Worm (Caenorhabditis elegans) whole organism, young adult: ENCODE measurements around the gene srx-85.

Experiments used
- B0019.2 ChIP-seq: fragments of 200-800 bp; sonication (Bioruptor generic); conservative IDR thresholded peaks from 2 replicates; pipeline ENCODE4 v1.3.6; 2022; ENCODE audit warnings: missing genetic modification reagents, missing genetic modification characterization, missing compliant biosample characterization
- B0035.1 ChIP-seq: sonication (generic microtip); optimal IDR thresholded peaks from 2 replicates; lab custom pipeline; 2016; ENCODE audit warnings: missing genetic modification characterization, mild to moderate bottlenecking, missing compliant biosample characterization, missing genotype, missing genetic modification reagents
- B0261.1 ChIP-seq: sonication (generic microtip); optimal IDR thresholded peaks from 2 replicates; lab custom pipeline; 2016; ENCODE audit warnings: mild to moderate bottlenecking, missing genetic modification characterization, moderate library complexity, missing compliant biosample characterization
- B0336.3 ChIP-seq: fragments of 200-800 bp; sonication (Bioruptor generic); IDR thresholded peaks from 2 replicates; pipeline ENCODE4 v1.3.6; 2022; ENCODE audit warnings: missing genetic modification characterization, missing compliant biosample characterization
- C06A6.2 ChIP-seq: fragments of 200-800 bp; sonication (Bioruptor generic); conservative IDR thresholded peaks from 2 replicates; pipeline ENCODE4 v1.3.6; 2022; ENCODE audit warnings: missing genetic modification characterization, missing compliant biosample characterization
- F22D6.2 ChIP-seq: sonication (generic microtip); optimal IDR thresholded peaks from 2 replicates; lab custom pipeline; 2016; ENCODE audit warnings: mild to moderate bottlenecking, missing genetic modification characterization, missing compliant biosample characterization
- F49E8.2 ChIP-seq: sonication (generic microtip); optimal IDR thresholded peaks from 3 replicates; lab custom pipeline; 2017; ENCODE audit warnings: missing genetic modification characterization, mild to moderate bottlenecking, missing compliant biosample characterization, antibody characterized with exemption, moderate library complexity; ENCODE audit not compliant: insufficient read depth
- Y53G8AR.9 ChIP-seq: fragments of 200-800 bp; sonication (Bioruptor generic); conservative IDR thresholded peaks from 2 replicates; pipeline ENCODE4 v1.3.6; 2022; ENCODE audit warnings: missing genetic modification reagents, missing genetic modification characterization, missing compliant biosample characterization
- Y56A3A.18 ChIP-seq: fragments of 200-800 bp; sonication (Bioruptor generic); IDR thresholded peaks from 2 replicates; pipeline ENCODE4 v1.3.6; 2022; ENCODE audit warnings: missing genetic modification reagents, missing genetic modification characterization, missing compliant biosample characterization
- Y67H2A.10 ChIP-seq: fragments of 200-800 bp; sonication (Bioruptor generic); conservative IDR thresholded peaks from 2 replicates; pipeline ENCODE4 v1.3.6; 2022; ENCODE audit warnings: missing genetic modification reagents, missing genetic modification characterization, missing compliant biosample characterization
- Y79H2A.3 ChIP-seq: fragments of 200-800 bp; sonication (Bioruptor generic); conservative IDR thresholded peaks from 2 replicates; pipeline ENCODE4 v1.3.6; 2022; ENCODE audit warnings: missing genetic modification reagents, missing genetic modification characterization, missing compliant biosample characterization
- Y95B8A.8 ChIP-seq: fragments of 200-800 bp; sonication (Bioruptor generic); IDR thresholded peaks from 2 replicates; pipeline ENCODE4 v1.3.6; 2022; ENCODE audit warnings: missing genetic modification reagents, missing genetic modification characterization, missing compliant biosample characterization
- athp-1 ChIP-seq: sonication (generic microtip); optimal IDR thresholded peaks from 2 replicates; lab custom pipeline; 2017; ENCODE audit warnings: mild to moderate bottlenecking, missing genetic modification characterization, missing compliant biosample characterization
- bed-2 ChIP-seq: fragments of 200-800 bp; sonication (Bioruptor generic); IDR thresholded peaks from 2 replicates; pipeline ENCODE4 v1.3.6; 2022; ENCODE audit warnings: missing genetic modification reagents, missing genetic modification characterization, missing compliant biosample characterization
- cebp-1 ChIP-seq, 2 experiments: fragments of 200-800 bp in 1 of 2; sonication (Bioruptor generic) in 1 of 2; sonication (generic microtip) in 1 of 2; IDR thresholded peaks in 1 of 2; optimal IDR thresholded peaks in 1 of 2; 2 replicates each; pipeline versions ENCODE4 v1.3.6 to Lab custom; 2017 to 2022; ENCODE audit warnings: missing compliant biosample characterization in 2 of 2, missing genetic modification characterization in 2 of 2, mild to moderate bottlenecking in 1 of 2, missing genetic modification reagents in 1 of 2, moderate library complexity in 1 of 2
- die-1 ChIP-seq: sonication (generic microtip); optimal IDR thresholded peaks from 2 replicates; lab custom pipeline; 2016; ENCODE audit warnings: missing genotype, mild to moderate bottlenecking, missing genetic modification characterization, missing compliant biosample characterization
- dox-1 ChIP-seq: fragments of 200-800 bp; sonication (Bioruptor generic); IDR thresholded peaks from 2 replicates; pipeline ENCODE4 v1.3.6; 2022; ENCODE audit warnings: missing genetic modification reagents, missing genetic modification characterization, missing compliant biosample characterization
- dpl-1 ChIP-seq: fragments of 150-350 bp; optimal IDR thresholded peaks from 2 replicates; lab custom pipeline; 2014; ENCODE audit warnings: missing biosample characterization, missing genetic modification reagents, missing genetic modification characterization
- lin-26 ChIP-seq: fragments of 200-800 bp; sonication (Bioruptor generic); IDR thresholded peaks from 2 replicates; pipeline ENCODE4 v1.3.6; 2022; ENCODE audit warnings: missing genetic modification reagents, missing genetic modification characterization, missing compliant biosample characterization
- lin-35 ChIP-seq, 3 experiments: fragments of 150-350 bp in 2 of 3; sonication (generic microtip) in 1 of 3; optimal IDR thresholded peaks; 2 replicates each; lab custom pipeline; 2014 to 2018; ENCODE audit warnings: missing biosample characterization in 3 of 3, missing genetic modification characterization in 3 of 3, missing genetic modification reagents in 3 of 3
- lin-40 ChIP-seq: sonication (generic microtip); optimal IDR thresholded peaks from 2 replicates; lab custom pipeline; 2016; ENCODE audit warnings: missing genetic modification characterization, mild to moderate bottlenecking, missing compliant biosample characterization, missing genotype, missing genetic modification reagents
- lin-54 ChIP-seq: fragments of 200-800 bp; sonication (Bioruptor generic); optimal IDR thresholded peaks from 2 replicates; lab custom pipeline; 2018; ENCODE audit warnings: mild to moderate bottlenecking, missing genetic modification characterization, missing compliant biosample characterization
- lsl-1 ChIP-seq: fragments of 200-800 bp; sonication (Bioruptor generic); optimal IDR thresholded peaks from 2 replicates; lab custom pipeline; 2018; ENCODE audit warnings: mild to moderate bottlenecking, missing genetic modification characterization, moderate library complexity, missing compliant biosample characterization
- mcd-1 ChIP-seq: fragments of 200-800 bp; sonication (Bioruptor generic); IDR thresholded peaks from 2 replicates; pipeline ENCODE4 v1.3.6; 2022; ENCODE audit warnings: missing genetic modification reagents, missing genetic modification characterization, missing compliant biosample characterization
- nfya-2 ChIP-seq: fragments of 200-800 bp; sonication (Bioruptor generic); IDR thresholded peaks from 2 replicates; pipeline ENCODE4 v1.3.6; 2022; ENCODE audit warnings: missing genetic modification reagents, missing genetic modification characterization, missing compliant biosample characterization
- nfyb-1 ChIP-seq: fragments of 200-800 bp; sonication (Bioruptor generic); IDR thresholded peaks from 2 replicates; pipeline ENCODE4 v1.3.6; 2022; ENCODE audit warnings: missing genetic modification reagents, missing genetic modification characterization, missing compliant biosample characterization
- nhr-80 ChIP-seq: sonication (generic microtip); optimal IDR thresholded peaks from 2 replicates; lab custom pipeline; 2016; ENCODE audit warnings: missing genetic modification characterization, missing compliant biosample characterization
- pbrm-1 ChIP-seq: fragments of 200-800 bp; sonication (Bioruptor generic); IDR thresholded peaks from 2 replicates; pipeline ENCODE4 v1.3.6; 2022; ENCODE audit warnings: missing genetic modification reagents, missing genetic modification characterization, missing compliant biosample characterization
- rcor-1 ChIP-seq: fragments of 200-800 bp; sonication (Bioruptor generic); IDR thresholded peaks from 2 replicates; pipeline ENCODE4 v1.3.6; 2022; ENCODE audit warnings: missing genetic modification reagents, missing genetic modification characterization, missing compliant biosample characterization
- sea-2 ChIP-seq: fragments of 200-800 bp; sonication (Bioruptor generic); IDR thresholded peaks from 2 replicates; pipeline ENCODE4 v1.3.6; 2022; ENCODE audit warnings: missing genetic modification characterization, missing compliant biosample characterization
- snpc-1.1 ChIP-seq: sonication (generic microtip); optimal IDR thresholded peaks from 2 replicates; lab custom pipeline; 2017; ENCODE audit warnings: missing genetic modification characterization, mild to moderate bottlenecking, missing compliant biosample characterization, antibody characterized with exemption, moderate library complexity, missing genotype, missing genetic modification reagents; ENCODE audit not compliant: insufficient read depth
- snpc-3.4 ChIP-seq: sonication (generic microtip); optimal IDR thresholded peaks from 2 replicates; lab custom pipeline; 2017; ENCODE audit warnings: missing genetic modification characterization, mild to moderate bottlenecking, missing compliant biosample characterization, antibody characterized with exemption, moderate library complexity, missing genotype, missing genetic modification reagents
- snpc-4 ChIP-seq, 5 experiments: fragments of 150-350 bp in 1 of 5; sonication (generic microtip) in 4 of 5; optimal IDR thresholded peaks; 2 replicates each; lab custom pipeline; 2014 to 2018; ENCODE audit warnings: missing genetic modification characterization in 5 of 5, missing biosample characterization in 3 of 5, antibody characterized with exemption in 2 of 5, mild to moderate bottlenecking in 2 of 5, missing compliant biosample characterization in 2 of 5, missing genotype in 2 of 5, moderate library complexity in 2 of 5, missing genetic modification reagents in 1 of 5
- tbp1 ChIP-seq: fragments of 200-800 bp; sonication (Bioruptor generic); optimal IDR thresholded peaks from 2 replicates; lab custom pipeline; 2018; ENCODE audit warnings: mild to moderate bottlenecking, missing genetic modification characterization, missing compliant biosample characterization
- tlf-1 ChIP-seq: fragments of 200-800 bp; sonication (Bioruptor generic); optimal IDR thresholded peaks from 2 replicates; lab custom pipeline; 2018; ENCODE audit warnings: mild to moderate bottlenecking, missing genetic modification characterization, missing compliant biosample characterization
- xnd-1 ChIP-seq: sonication (generic microtip); optimal IDR thresholded peaks from 2 replicates; lab custom pipeline; 2016; ENCODE audit warnings: missing genotype, missing genetic modification reagents, missing genetic modification characterization, missing compliant biosample characterization
- ztf-26 ChIP-seq: sonication (generic microtip); optimal IDR thresholded peaks from 2 replicates; lab custom pipeline; 2017; ENCODE audit warnings: missing genetic modification characterization, missing compliant biosample characterization
- ztf-28 ChIP-seq: fragments of 200-800 bp; sonication (Bioruptor generic); IDR thresholded peaks from 2 replicates; pipeline ENCODE4 v1.3.6; 2022; ENCODE audit warnings: missing genetic modification reagents, missing genetic modification characterization, missing compliant biosample characterization
- ztf-6 ChIP-seq: fragments of 200-800 bp; sonication (Bioruptor generic); IDR thresholded peaks from 2 replicates; pipeline ENCODE4 v1.3.6; 2022; ENCODE audit warnings: missing genetic modification reagents, missing genetic modification characterization, missing compliant biosample characterization

The srx-85 gene

DNA sequence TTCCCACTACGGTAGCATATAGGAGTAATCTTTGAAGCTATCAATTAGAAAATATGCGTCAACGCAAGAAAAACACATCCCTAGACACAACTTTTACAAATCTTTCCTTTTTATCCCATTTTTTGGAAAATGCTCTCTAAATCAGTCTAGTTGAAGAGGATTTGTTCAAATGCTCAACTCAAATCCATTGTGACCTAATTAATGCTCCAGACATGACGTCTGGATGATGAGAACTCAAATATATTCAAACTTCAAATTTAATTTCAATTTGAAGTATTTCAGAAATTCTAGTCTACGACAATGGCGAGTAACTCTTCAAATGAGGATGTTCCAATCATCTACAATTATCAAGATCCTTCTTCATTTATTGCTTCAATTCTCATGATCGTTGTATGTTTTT is at the start of gene srx-85:
Gene srx-85, plus strand, starts transcription at position 301 of the 400 bp plus-strand sequence.
- TF ChIP-seq cebp-1 (GFP tag; IDR thresholded peaks at IDR 0.05; lab: Robert Waterston, UW) (no peak), cebp-1 (tag; optimal IDR thresholded peaks at IDR 0.05; lab: Kevin White, UChicago) (no peak), F22D6.2 (tag; lab: Kevin White, UChicago) (no peak), B0035.1 (no peak), B0261.1 (no peak), xnd-1 (tag; lab: Kevin White, UChicago) (no peak)
- TF ChIP-seq, all 124 proteins: peak for 0

DNA sequence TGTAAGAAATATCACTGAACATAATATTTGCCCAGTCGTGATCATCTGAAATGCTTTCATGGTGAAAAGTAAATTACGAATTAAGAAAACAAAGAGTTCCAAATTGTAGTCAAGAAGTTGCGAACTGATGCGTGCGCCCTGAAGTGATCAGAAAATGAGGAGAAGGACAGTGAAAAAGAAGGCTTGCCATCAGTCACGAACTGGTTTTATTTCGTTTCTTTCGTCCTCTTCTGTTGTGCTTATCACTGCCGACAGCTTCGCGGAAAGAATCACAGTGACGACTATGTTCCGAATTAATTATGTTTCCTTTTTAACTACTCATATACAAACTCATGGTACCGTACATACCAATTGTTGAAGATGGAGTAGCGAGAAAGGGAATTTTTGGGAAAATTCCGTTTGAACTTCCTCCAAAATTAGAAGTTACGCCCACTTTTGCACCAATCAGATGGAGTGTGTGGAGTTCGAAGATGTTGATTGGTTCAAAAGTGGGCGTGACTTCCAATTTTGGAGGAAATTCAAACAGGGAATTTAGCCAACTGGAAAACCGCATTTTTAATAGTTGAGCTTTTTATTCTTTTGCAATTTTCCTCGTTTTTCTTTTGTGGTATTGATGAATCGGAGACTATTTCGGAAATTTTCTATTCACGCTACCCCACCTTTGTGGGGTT is 49.3 kb upstream of the srx-85 start, which contains the start of gene C55A6.12:
Gene C55A6.12, minus strand, starts transcription at position 51 of the 671 bp plus-strand sequence.
- peak; percentile 99 for TF ChIP-seq nfyb-1 (GFP tag; lab: Robert Waterston, UW)
- TF ChIP-seq lin-35 (GFP tag; optimal IDR thresholded peaks at IDR 0.05; lab: Kevin White, UChicago) = peak in 1 of 3 experiments; percentile 45
- TF ChIP-seq cebp-1 (GFP tag; IDR thresholded peaks at IDR 0.05; lab: Robert Waterston, UW) = no peak
- no peak for TF ChIP-seq cebp-1 (tag; optimal IDR thresholded peaks at IDR 0.05; lab: Kevin White, UChicago)
- peak; percentile 43 for TF ChIP-seq lin-54
- peak; percentile 98 for TF ChIP-seq nfya-2 (GFP tag; lab: Robert Waterston, UW)
- TF ChIP-seq, all 124 proteins: peak for 4

DNA sequence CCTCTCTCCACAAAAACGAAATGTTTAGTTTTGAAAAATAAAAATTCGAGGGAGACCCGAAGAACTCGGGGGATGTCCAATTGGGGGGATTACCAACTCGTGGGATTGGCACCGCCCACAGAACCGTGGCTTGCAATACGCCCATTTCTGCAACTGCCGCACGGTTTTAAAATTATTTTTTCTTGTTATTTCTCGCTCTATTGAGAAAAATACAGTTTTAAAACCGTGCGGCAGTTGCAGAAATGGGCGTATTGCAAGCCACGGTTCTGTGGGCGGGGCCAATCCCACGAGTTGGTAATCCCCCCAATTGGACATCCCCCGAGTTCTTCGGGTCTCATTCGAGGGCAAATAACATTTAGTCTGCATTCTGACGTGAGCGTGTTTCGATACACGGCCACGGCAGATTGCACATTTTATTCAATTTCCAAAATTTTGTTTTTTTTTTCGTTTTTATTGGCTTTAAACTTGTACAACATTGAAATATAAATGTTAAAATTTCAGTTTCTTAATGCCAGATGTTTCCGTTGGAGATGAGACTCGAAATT is 47.6 kb upstream of the srx-85 start, which contains the start of the genes C55A6.1 and C55A6.10:
Gene C55A6.1, minus strand, starts transcription at position 116 of the 545 bp plus-strand sequence.
Gene C55A6.10, plus strand, starts transcription at position 495 of the 545 bp plus-strand sequence.
- TF ChIP-seq snpc-3.4 (tag; lab: Kevin White, UChicago) (peak; percentile 69), bed-2 (GFP tag; lab: Robert Waterston, UW) (peak; percentile 50; the same call in 1 of the 2 replicates), lsl-1 (GFP tag; lab: Kevin White, UChicago) (peak; percentile 61), Y53G8AR.9 (GFP tag; lab: Robert Waterston, UW) (peak; percentile 70; the same call in 1 of the 2 replicates), dox-1 (peak; percentile 93), dpl-1 (peak; percentile 31), Y67H2A.10 (GFP tag; lab: Robert Waterston, UW) (peak; percentile 71; the same call in 1 of the 2 replicates), lin-40 (tag; lab: Kevin White, UChicago) (peak; percentile 89), nhr-80 (tag; lab: Kevin White, UChicago) (peak; percentile 70), tbp1 (GFP tag; lab: Kevin White, UChicago) (peak; percentile 51), athp-1 (tag; lab: Kevin White, UChicago) (peak; percentile 59), tlf-1 (GFP tag; lab: Kevin White, UChicago) (peak; percentile 30), nfyb-1 (GFP tag; lab: Robert Waterston, UW) (peak; percentile 97), rcor-1 (GFP tag; lab: Robert Waterston, UW) (peak; percentile 80), die-1 (peak; percentile 15), ztf-28 (GFP tag; lab: Robert Waterston, UW) (peak; percentile 82; the same call in 1 of the 2 replicates), Y79H2A.3 (GFP tag; lab: Robert Waterston, UW) (peak; percentile 70; the same call in 1 of the 2 replicates), C06A6.2 (GFP tag; lab: Robert Waterston, UW) (peak; percentile 83), B0336.3 (GFP tag; lab: Robert Waterston, UW) (0 out of 2 replicates have a peak, but pooled peaks have one; percentile 54), Y56A3A.18 (peak; percentile 70; the same call in 1 of the 2 replicates), snpc-4 (GFP tag; optimal IDR thresholded peaks at IDR 0.05; lab: Kevin White, UChicago) (peak; percentile 51), snpc-4 (tag; optimal IDR thresholded peaks at IDR 0.05; lab: Kevin White, UChicago) (peak in 3 of 4 experiments; percentile 65 to 77 (median 75)), F49E8.2 (tag; lab: Kevin White, UChicago) (peak; percentile 61), cebp-1 (GFP tag; IDR thresholded peaks at IDR 0.05; lab: Robert Waterston, UW) (0 out of 2 replicates have a peak, but pooled peaks have one; percentile 32), cebp-1 (tag; optimal IDR thresholded peaks at IDR 0.05; lab: Kevin White, UChicago) (peak; percentile 79), snpc-1.1 (tag; lab: Kevin White, UChicago) (peak; percentile 21), ztf-26 (tag; lab: Kevin White, UChicago) (peak; percentile 51), lin-26 (GFP tag; lab: Robert Waterston, UW) (0 out of 2 replicates have a peak, but pooled peaks have one; percentile 54), pbrm-1 (GFP tag; lab: Robert Waterston, UW) (peak; percentile 93), sea-2 (GFP tag; lab: Robert Waterston, UW) (0 out of 2 replicates have a peak, but pooled peaks have one; percentile 27), mcd-1 (peak; percentile 91), Y95B8A.8 (GFP tag; lab: Robert Waterston, UW) (peak; percentile 78; the same call in 1 of the 2 replicates), B0019.2 (GFP tag; lab: Robert Waterston, UW) (peak; percentile 72; the same call in 1 of the 2 replicates), ztf-6 (0 out of 2 replicates have a peak, but pooled peaks have one; percentile 17), B0035.1 (peak; percentile 35)
